Worm (Caenorhabditis elegans) whole organism, midembryonic: Measurements from ENCODE around the gene col-148.

ENCODE experiments used
- T22C8.4 ChIP-seq: fragments of 200-800 bp; sonication (Bioruptor generic); IDR thresholded peaks from 2 replicates; pipeline ENCODE4 v1.3.6; 2022; ENCODE audit warnings: missing genetic modification characterization, missing compliant biosample characterization
- cog-1 ChIP-seq: sonication (generic microtip); optimal IDR thresholded peaks from 2 replicates; lab custom pipeline; 2016; ENCODE audit warnings: missing genetic modification characterization, missing compliant biosample characterization
- klf-2 ChIP-seq: fragments of 200-800 bp; sonication (Bioruptor generic); conservative IDR thresholded peaks from 2 replicates; pipeline ENCODE4 v1.3.6; 2022; ENCODE audit warnings: missing genetic modification reagents, missing genetic modification characterization, missing compliant biosample characterization
- med-1 ChIP-seq: sonication (generic microtip); optimal IDR thresholded peaks from 2 replicates; lab custom pipeline; 2017; ENCODE audit warnings: missing genetic modification characterization, mild to moderate bottlenecking, missing compliant biosample characterization, antibody characterized with exemption, missing genetic modification reagents; ENCODE audit not compliant: insufficient read depth
- ztf-29 ChIP-seq: fragments of 200-800 bp; sonication (Bioruptor generic); IDR thresholded peaks from 2 replicates; pipeline ENCODE4 v1.3.6; 2022; ENCODE audit warnings: missing genetic modification reagents, missing genetic modification characterization, missing compliant biosample characterization

DNA sequence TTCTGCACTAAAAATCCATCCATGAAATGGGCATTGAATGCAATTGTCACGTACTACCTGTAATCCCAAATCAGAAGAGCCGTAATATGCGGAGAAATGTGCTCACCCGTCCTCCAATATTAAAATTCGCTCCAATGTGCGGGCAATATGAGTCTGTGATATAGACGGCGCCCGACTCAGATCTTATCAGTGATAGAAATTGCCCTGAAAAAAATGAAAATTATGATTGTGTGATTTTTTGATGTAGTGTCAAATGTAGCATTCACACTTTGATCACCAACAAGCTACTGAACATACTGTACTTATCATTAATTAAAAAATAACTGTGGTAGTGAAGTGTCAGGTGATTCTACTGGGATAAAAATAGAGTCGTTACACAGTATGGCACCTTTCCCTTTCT is 16.9 kb upstream of the col-148 start:
- TF ChIP-seq cog-1 (tag; lab: Kevin White, UChicago) = no peak
- no peak for TF ChIP-seq med-1
- no peak for TF ChIP-seq ztf-29 (GFP tag; lab: Robert Waterston, UW)
- no peak for TF ChIP-seq T22C8.4 (GFP tag; lab: Robert Waterston, UW)
- no peak for TF ChIP-seq klf-2
